Fruit fly (Drosophila melanogaster): ENCODE measurements around the gene CG4502.

The CG4502 gene

DNA sequence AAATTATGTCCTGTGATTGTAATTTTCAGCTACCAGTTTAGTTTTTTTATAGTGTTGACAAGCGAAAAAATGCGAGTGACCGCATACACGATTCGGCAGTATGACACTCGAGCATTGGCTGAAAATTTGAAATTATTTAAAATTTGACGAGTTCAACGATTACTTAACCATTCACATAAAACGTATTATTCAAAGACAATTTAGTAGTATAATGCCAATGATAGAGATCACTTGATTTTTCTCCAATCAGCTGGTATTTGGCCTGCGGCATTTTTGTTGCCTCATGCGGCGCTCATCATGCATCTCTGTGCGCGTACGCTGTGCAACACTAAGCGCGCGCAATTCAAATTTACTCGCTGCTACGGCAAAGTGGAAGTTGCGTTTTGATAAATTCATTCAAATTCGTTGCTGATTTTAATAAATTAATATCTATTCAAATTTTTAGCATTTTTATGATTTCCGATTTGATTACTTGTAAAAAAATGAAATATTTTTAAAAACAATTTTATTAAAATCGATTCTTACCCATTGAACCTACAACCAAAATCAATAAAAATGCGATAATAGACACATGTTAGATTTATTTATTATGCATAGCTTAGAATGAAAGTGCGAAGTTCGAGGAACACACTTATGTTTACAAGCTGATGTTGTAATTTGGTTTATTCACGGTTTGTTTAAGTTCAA, 9.6 kb downstream of the CG4502 start, which contains the start of gene CG4497 (continued):
- TF ChIP-seq ato (GFP tag; IDR thresholded peaks at IDR 0.05; ENCODE audit: partially characterized antibody), result peak; percentile 84
- TF ChIP-seq shn (GFP tag; optimal IDR thresholded peaks at IDR 0.05), result peak; percentile 98
- peak; percentile 88 for TF ChIP-seq hb (GFP tag; IDR thresholded peaks at IDR 0.05; ENCODE audit: partially characterized antibody)
- no peak for TF ChIP-seq CG1832 (GFP tag; optimal IDR thresholded peaks at IDR 0.05)
- TF ChIP-seq dm (GFP tag; optimal IDR thresholded peaks at IDR 0.05), result peak; percentile 92
- peak; percentile 96 for TF ChIP-seq CG4282 (GFP tag; optimal IDR thresholded peaks at IDR 0.05)
- peak; percentile 96 for TF ChIP-seq CG7372 (GFP tag; IDR thresholded peaks at IDR 0.05)
- TF ChIP-seq zf30C (GFP tag; optimal IDR thresholded peaks at IDR 0.05), result no peak
- TF ChIP-seq eve (GFP tag; optimal IDR thresholded peaks at IDR 0.05), result peak in 1 of 2 experiments; percentile 90
- peak; percentile 57 for TF ChIP-seq cwo (GFP tag; optimal IDR thresholded peaks at IDR 0.05)
- TF ChIP-seq CG12299 (tag; optimal IDR thresholded peaks at IDR 0.05), result peak; percentile 61
- TF ChIP-seq Meics (GFP tag; optimal IDR thresholded peaks at IDR 0.05), result peak; percentile 87
- no peak for TF ChIP-seq HLHmδ (GFP tag; optimal IDR thresholded peaks at IDR 0.05)
- TF ChIP-seq CG3065 (GFP tag; optimal IDR thresholded peaks at IDR 0.05), result peak; percentile 72
- TF ChIP-seq Six4 (GFP tag; optimal IDR thresholded peaks at IDR 0.05), result peak; percentile 86
- peak; percentile 93 for TF ChIP-seq Ets97D (GFP tag; optimal IDR thresholded peaks at IDR 0.05)
- TF ChIP-seq CG7987 (GFP tag; optimal IDR thresholded peaks at IDR 0.05), result peak; percentile 78
- peak; percentile 70 for TF ChIP-seq Scr (GFP tag; IDR thresholded peaks at IDR 0.05; ENCODE audit: partially characterized antibody)
- peak; percentile 91 to 96 for TF ChIP-seq Hr51 (GFP tag; optimal IDR thresholded peaks at IDR 0.05)
- peak; percentile 85 for TF ChIP-seq gt (GFP tag; IDR thresholded peaks at IDR 0.05)
- TF ChIP-seq CG17359 (tag; optimal IDR thresholded peaks at IDR 0.05), result peak; percentile 77
- no peak for TF ChIP-seq D (optimal IDR thresholded peaks at IDR 0.05)
- TF ChIP-seq D (GFP tag; optimal IDR thresholded peaks at IDR 0.05), result peak; percentile 84
- peak; percentile 35 for TF ChIP-seq CG8359 (GFP tag; optimal IDR thresholded peaks at IDR 0.05; ENCODE audit: borderline replicate concordance)
- no peak for TF ChIP-seq mld (GFP tag; IDR thresholded peaks at IDR 0.05; ENCODE audit: partially characterized antibody)
- TF ChIP-seq CG31441 (GFP tag; IDR thresholded peaks at IDR 0.05), result peak; percentile 81
- peak; percentile 56 for TF ChIP-seq CG14965 (GFP tag; optimal IDR thresholded peaks at IDR 0.05; ENCODE audit: borderline replicate concordance)
- peak; percentile 56 for TF ChIP-seq Spps (tag; optimal IDR thresholded peaks at IDR 0.05)
- TF ChIP-seq CG30403 (GFP tag; optimal IDR thresholded peaks at IDR 0.05), result peak; percentile 97
- TF ChIP-seq CG14860 (GFP tag; IDR thresholded peaks at IDR 0.05; ENCODE audit: partially characterized antibody), result peak; percentile 82
- peak; percentile 93 for TF ChIP-seq Max (GFP tag; optimal IDR thresholded peaks at IDR 0.05)
- TF ChIP-seq CG3407 (GFP tag; optimal IDR thresholded peaks at IDR 0.05), result peak; percentile 71
- TF ChIP-seq Dbx (GFP tag; IDR thresholded peaks at IDR 0.05), result peak; percentile 98
- peak; percentile 83 for TF ChIP-seq twi (tag; optimal IDR thresholded peaks at IDR 0.05)
- peak; percentile 75 for TF ChIP-seq trh (GFP tag; optimal IDR thresholded peaks at IDR 0.05)
- TF ChIP-seq Deaf1 (tag; optimal IDR thresholded peaks at IDR 0.05), result peak; percentile 57
- TF ChIP-seq CG3281 (GFP tag; optimal IDR thresholded peaks at IDR 0.05), result peak; percentile 82
- no peak for TF ChIP-seq sc (optimal IDR thresholded peaks at IDR 0.05)
- peak; percentile 73 for TF ChIP-seq sc (GFP tag; optimal IDR thresholded peaks at IDR 0.05)
- peak; percentile 94 for TF ChIP-seq HLH3B (GFP tag; IDR thresholded peaks at IDR 0.05)
- peak; percentile 92 for TF ChIP-seq sug (tag; optimal IDR thresholded peaks at IDR 0.05)
- peak; percentile 93 for TF ChIP-seq Ada2b (GFP tag; IDR thresholded peaks at IDR 0.05)
- peak; percentile 70 for TF ChIP-seq YL-1 (GFP tag; optimal IDR thresholded peaks at IDR 0.05)
- TF ChIP-seq CG13424 (tag; optimal IDR thresholded peaks at IDR 0.05), result peak; percentile 98
- TF ChIP-seq lmd (GFP tag; IDR thresholded peaks at IDR 0.05), result peak; percentile 98
- peak; percentile 95 for TF ChIP-seq Abd-B (GFP tag; optimal IDR thresholded peaks at IDR 0.05)
- peak; percentile 64 for TF ChIP-seq ERR (GFP tag; optimal IDR thresholded peaks at IDR 0.05)
- peak; percentile 97 for TF ChIP-seq Xbp1 (GFP tag; optimal IDR thresholded peaks at IDR 0.05)
- no peak for TF ChIP-seq chinmo (GFP tag; IDR thresholded peaks at IDR 0.05; ENCODE audit: partially characterized antibody)
